Worm (Caenorhabditis elegans) whole organism, L3 larva: Measurements from ENCODE around the gene idpc-4.

ENCODE experiments used
- R02D3.7 ChIP-seq: fragments of 150-350 bp; optimal IDR thresholded peaks from 2 replicates; lab custom pipeline; 2014; ENCODE audit warnings: missing biosample characterization, missing genetic modification characterization
- ZK546.5 ChIP-seq: sonication (generic microtip); optimal IDR thresholded peaks from 2 replicates; lab custom pipeline; 2017; ENCODE audit warnings: missing biosample characterization, missing genetic modification characterization
- aly-2 ChIP-seq: fragments of 150-350 bp; optimal IDR thresholded peaks from 2 replicates; lab custom pipeline; 2014; ENCODE audit warnings: missing biosample characterization, missing genetic modification characterization
- ceh-16 ChIP-seq: sonication (generic microtip); optimal IDR thresholded peaks from 2 replicates; lab custom pipeline; 2017; ENCODE audit warnings: missing biosample characterization, missing genetic modification characterization
- ceh-28 ChIP-seq: fragments of 150-350 bp; optimal IDR thresholded peaks from 2 replicates; lab custom pipeline; 2014; ENCODE audit warnings: missing biosample characterization, missing genetic modification reagents, missing genetic modification characterization
- ceh-82 ChIP-seq: fragments of 150-350 bp; optimal IDR thresholded peaks from 2 replicates; lab custom pipeline; 2014; ENCODE audit warnings: missing biosample characterization, missing genetic modification characterization
- ceh-9 ChIP-seq: sonication (generic microtip); optimal IDR thresholded peaks from 2 replicates; lab custom pipeline; 2018; ENCODE audit warnings: missing biosample characterization, missing genetic modification characterization
- daf-12 ChIP-seq: fragments of 150-350 bp; optimal IDR thresholded peaks from 2 replicates; lab custom pipeline; 2014; ENCODE audit warnings: missing biosample characterization, missing genetic modification reagents, missing genetic modification characterization
- egl-27 ChIP-seq: sonication (generic microtip); optimal IDR thresholded peaks from 4 replicates; lab custom pipeline; 2017; ENCODE audit warnings: missing biosample characterization, missing genetic modification reagents, missing genetic modification characterization
- egl-5 ChIP-seq: fragments of 150-350 bp; optimal IDR thresholded peaks from 2 replicates; lab custom pipeline; 2017; ENCODE audit warnings: missing biosample characterization, missing genetic modification reagents, missing genetic modification characterization, inconsistent platforms
- elt-1 ChIP-seq: fragments of 150-350 bp; optimal IDR thresholded peaks from 2 replicates; lab custom pipeline; 2014; ENCODE audit warnings: missing biosample characterization, missing genetic modification characterization
- elt-3 ChIP-seq, 3 experiments: fragments of 150-350 bp in 1 of 3; sonication (generic microtip) in 2 of 3; optimal IDR thresholded peaks; 2 replicates in 2 of 3; 4 replicates in 1 of 3; lab custom pipeline; 2014 to 2017; ENCODE audit warnings: missing biosample characterization in 3 of 3, missing genetic modification characterization in 3 of 3
- eor-1 ChIP-seq, 2 experiments: fragments of 150-350 bp; optimal IDR thresholded peaks; 2 replicates each; lab custom pipeline; 2014 to 2018; ENCODE audit warnings: missing biosample characterization in 2 of 2, missing genetic modification characterization in 2 of 2
- fkh-10 ChIP-seq: sonication (generic microtip); optimal IDR thresholded peaks from 2 replicates; lab custom pipeline; 2017; ENCODE audit warnings: missing biosample characterization, missing genetic modification reagents, missing genetic modification characterization
- fkh-2 ChIP-seq: fragments of 150-350 bp; optimal IDR thresholded peaks from 2 replicates; lab custom pipeline; 2014; ENCODE audit warnings: missing biosample characterization, missing genetic modification reagents, missing genetic modification characterization
- fos-1 ChIP-seq: fragments of 150-350 bp; optimal IDR thresholded peaks from 2 replicates; lab custom pipeline; 2014; ENCODE audit warnings: missing biosample characterization, missing genetic modification characterization
- hmg-11 ChIP-seq: sonication (generic microtip); optimal IDR thresholded peaks from 2 replicates; lab custom pipeline; 2016; ENCODE audit warnings: missing genetic modification characterization, missing compliant biosample characterization
- jun-1 ChIP-seq: fragments of 150-350 bp; optimal IDR thresholded peaks from 2 replicates; lab custom pipeline; 2014; ENCODE audit warnings: missing biosample characterization, missing genetic modification reagents, missing genetic modification characterization
- lin-15B ChIP-seq: fragments of 150-350 bp; optimal IDR thresholded peaks from 2 replicates; lab custom pipeline; 2014; ENCODE audit warnings: missing biosample characterization, missing genetic modification characterization
- lin-39 ChIP-seq: fragments of 150-350 bp; optimal IDR thresholded peaks from 2 replicates; lab custom pipeline; 2018; ENCODE audit warnings: missing biosample characterization, missing genetic modification reagents, missing genetic modification characterization
- mdl-1 ChIP-seq: fragments of 150-350 bp; optimal IDR thresholded peaks from 2 replicates; lab custom pipeline; 2014; ENCODE audit warnings: missing biosample characterization, missing genetic modification characterization
- mml-1 ChIP-seq: fragments of 150-350 bp; sonication (generic microtip); optimal IDR thresholded peaks from 3 replicates; lab custom pipeline; 2014; ENCODE audit warnings: missing biosample characterization, missing genetic modification characterization
- nfya-1 ChIP-seq: sonication (generic microtip); optimal IDR thresholded peaks from 2 replicates; lab custom pipeline; 2017; ENCODE audit warnings: missing genetic modification characterization, mild to moderate bottlenecking, missing compliant biosample characterization, antibody characterized with exemption, moderate library complexity; ENCODE audit not compliant: insufficient read depth
- nhr-12 ChIP-seq: fragments of 150-350 bp; optimal IDR thresholded peaks from 2 replicates; lab custom pipeline; 2014; ENCODE audit warnings: missing biosample characterization, missing genetic modification characterization
- nhr-23 ChIP-seq: fragments of 150-350 bp; optimal IDR thresholded peaks from 2 replicates; lab custom pipeline; 2014; ENCODE audit warnings: missing biosample characterization, missing genetic modification reagents, missing genetic modification characterization
- nhr-237 ChIP-seq: fragments of 150-350 bp; optimal IDR thresholded peaks from 2 replicates; lab custom pipeline; 2014; ENCODE audit warnings: missing biosample characterization, missing genetic modification characterization
- nhr-28 ChIP-seq: fragments of 150-350 bp; optimal IDR thresholded peaks from 2 replicates; lab custom pipeline; 2014; ENCODE audit warnings: missing biosample characterization, missing genetic modification characterization
- nhr-43 ChIP-seq: sonication (generic microtip); optimal IDR thresholded peaks from 2 replicates; lab custom pipeline; 2016; ENCODE audit warnings: mild to moderate bottlenecking, missing genetic modification characterization, missing compliant biosample characterization; ENCODE audit not compliant: poor library complexity, severe bottlenecking
- nhr-67 ChIP-seq: fragments of 150-350 bp; optimal IDR thresholded peaks from 2 replicates; lab custom pipeline; 2014; ENCODE audit warnings: missing biosample characterization, missing genetic modification characterization
- pha-4 ChIP-seq: fragments of 150-350 bp; optimal IDR thresholded peaks from 2 replicates; lab custom pipeline; 2014; ENCODE audit warnings: missing biosample characterization, missing genetic modification reagents, missing genetic modification characterization
- pqm-1 ChIP-seq: fragments of 150-350 bp; optimal IDR thresholded peaks from 2 replicates; lab custom pipeline; 2017; ENCODE audit warnings: missing biosample characterization, missing genetic modification characterization, inconsistent platforms
- tbx-2 ChIP-seq: sonication (generic microtip); optimal IDR thresholded peaks from 2 replicates; lab custom pipeline; 2016; ENCODE audit warnings: mild to moderate bottlenecking, missing genetic modification characterization, missing compliant biosample characterization
- unc-62 ChIP-seq: fragments of 150-350 bp; sonication (generic microtip); optimal IDR thresholded peaks from 4 replicates; lab custom pipeline; 2014; ENCODE audit warnings: missing biosample characterization, missing genetic modification reagents, missing genetic modification characterization
- zag-1 ChIP-seq: fragments of 150-350 bp; optimal IDR thresholded peaks from 2 replicates; lab custom pipeline; 2014; ENCODE audit warnings: missing biosample characterization, missing genetic modification characterization
- ztf-11 ChIP-seq: fragments of 150-350 bp; optimal IDR thresholded peaks from 2 replicates; lab custom pipeline; 2014; ENCODE audit warnings: missing biosample characterization, missing genetic modification characterization

idpc-4 gene

DNA sequence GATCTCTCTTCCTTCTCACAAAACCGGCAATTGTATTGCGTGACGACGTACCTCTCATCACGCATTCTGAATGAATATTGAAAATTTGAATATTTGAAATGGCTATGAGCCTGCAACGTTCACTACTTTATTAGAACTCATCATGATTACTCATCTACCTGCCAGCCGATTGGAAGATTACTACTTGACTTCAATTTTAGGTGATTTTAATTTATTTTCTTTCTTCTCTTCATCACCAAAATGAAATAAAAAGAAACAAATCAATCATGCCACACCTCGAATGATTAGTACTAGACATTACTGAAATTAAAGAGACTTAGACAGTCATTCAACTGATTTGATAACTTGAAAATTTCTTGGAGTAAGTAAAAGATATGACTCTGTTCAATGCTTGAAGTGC is 41.0 kb upstream of the idpc-4 start:
- TF ChIP-seq fkh-10 (no peak), jun-1 (tag; lab: Kevin White, UChicago) (no peak), tbx-2 (tag; lab: Kevin White, UChicago) (no peak), ceh-16 (tag; lab: Kevin White, UChicago) (no peak), nhr-237 (tag; lab: Kevin White, UChicago) (no peak), ceh-28 (no peak), aly-2 (tag; lab: Kevin White, UChicago) (no peak), zag-1 (tag; lab: Kevin White, UChicago) (no peak), nhr-67 (no peak), ZK546.5 (tag; lab: Kevin White, UChicago) (no peak), lin-39 (tag; lab: Kevin White, UChicago) (no peak), egl-27 (no peak), hmg-11 (tag; lab: Kevin White, UChicago) (no peak), elt-1 (no peak), mml-1 (tag; lab: Kevin White, UChicago) (no peak), unc-62 (GFP tag; lab: Kevin White, UChicago) (no peak), mdl-1 (tag; lab: Kevin White, UChicago) (no peak), egl-5 (tag; lab: Kevin White, UChicago) (no peak), lin-15B (tag; lab: Kevin White, UChicago) (no peak)
- TF ChIP-seq, all 47 proteins: peak for 0

DNA sequence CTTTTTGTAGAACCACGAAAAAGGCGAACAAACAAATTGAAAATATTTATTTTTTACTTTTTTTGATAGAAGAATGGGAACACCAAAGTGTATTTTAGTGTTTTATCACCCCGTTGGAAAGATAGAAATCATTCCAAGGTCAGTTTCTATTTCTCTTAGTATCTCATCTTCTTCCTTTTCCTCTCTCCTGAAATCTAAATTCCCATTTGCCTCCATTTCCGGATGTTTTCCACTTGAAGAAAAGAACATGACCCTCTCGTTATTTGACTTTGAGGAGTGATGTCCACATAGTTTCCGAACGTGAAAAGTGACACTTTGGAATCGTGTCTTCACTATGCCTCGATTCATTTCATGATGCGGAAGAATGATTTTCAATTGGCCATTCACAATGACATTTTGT is 37.6 kb upstream of the idpc-4 start:
- no peak for TF ChIP-seq lin-39 (tag; lab: Kevin White, UChicago)
- no peak for TF ChIP-seq zag-1 (tag; lab: Kevin White, UChicago)
- TF ChIP-seq pqm-1 (tag; lab: Kevin White, UChicago), result no peak
- no peak for TF ChIP-seq elt-3 (tag; optimal IDR thresholded peaks at IDR 0.05; lab: Kevin White, UChicago)
- TF ChIP-seq nhr-12, result no peak
- no peak for TF ChIP-seq nhr-28 (tag; lab: Kevin White, UChicago)
- no peak for TF ChIP-seq ceh-9 (tag; lab: Kevin White, UChicago)
- no peak for TF ChIP-seq ztf-11 (tag; lab: Kevin White, UChicago)
- TF ChIP-seq unc-62 (GFP tag; lab: Kevin White, UChicago), result no peak
- TF ChIP-seq nhr-23 (tag; lab: Kevin White, UChicago), result no peak
- TF ChIP-seq, all 47 proteins: peak for 0

DNA sequence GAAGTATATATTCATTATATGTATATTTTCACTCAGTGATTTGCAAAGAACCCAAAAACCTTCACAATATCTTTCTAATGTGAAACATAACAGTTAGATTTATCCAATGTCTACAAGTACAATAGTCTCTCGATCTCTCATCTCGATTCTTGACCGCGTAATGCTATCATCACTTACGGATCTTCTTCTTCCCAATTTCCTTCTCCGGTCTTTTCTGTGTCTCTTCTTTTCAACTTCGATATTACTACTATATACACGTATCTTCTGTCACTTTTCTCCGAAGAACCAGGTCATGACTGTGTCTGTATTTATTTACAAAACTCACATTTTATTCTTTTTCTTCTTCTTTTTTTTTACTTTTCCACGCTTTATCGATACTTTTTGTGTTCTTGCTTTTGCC is 36.6 kb upstream of the idpc-4 start:
- TF ChIP-seq fkh-2 (tag; lab: Kevin White, UChicago) (no peak), nhr-23 (tag; lab: Kevin White, UChicago) (peak; percentile 54), nhr-43 (tag; lab: Kevin White, UChicago) (peak; percentile 13)

DNA sequence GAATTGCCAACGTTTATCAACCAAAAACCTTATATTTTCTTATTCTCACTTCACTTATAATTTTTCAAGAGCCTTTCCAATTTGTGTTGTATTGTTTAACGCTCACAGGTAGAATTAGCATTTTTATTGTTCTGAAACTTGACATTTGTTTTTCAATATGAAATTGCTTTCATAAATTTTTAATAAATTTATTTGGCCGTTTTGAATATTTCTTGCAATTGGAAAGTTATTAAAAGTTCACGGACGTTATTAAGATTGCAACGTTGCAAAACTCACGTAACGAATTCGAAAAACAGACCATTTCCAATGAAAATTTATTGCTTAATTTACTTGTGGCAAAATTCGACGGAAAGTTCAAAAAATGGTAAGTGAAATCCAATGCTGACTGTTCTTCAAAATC is 34.9 kb upstream of the idpc-4 start, which contains the start of gene K09G1.2:
Gene K09G1.2, plus strand, starts transcription at position 301 of the 400 bp plus-strand sequence.
- no peak for TF ChIP-seq nhr-23 (tag; lab: Kevin White, UChicago)
- TF ChIP-seq nfya-1, result no peak
- no peak for TF ChIP-seq R02D3.7 (tag; lab: Kevin White, UChicago)
- TF ChIP-seq nhr-28 (tag; lab: Kevin White, UChicago), result no peak

DNA sequence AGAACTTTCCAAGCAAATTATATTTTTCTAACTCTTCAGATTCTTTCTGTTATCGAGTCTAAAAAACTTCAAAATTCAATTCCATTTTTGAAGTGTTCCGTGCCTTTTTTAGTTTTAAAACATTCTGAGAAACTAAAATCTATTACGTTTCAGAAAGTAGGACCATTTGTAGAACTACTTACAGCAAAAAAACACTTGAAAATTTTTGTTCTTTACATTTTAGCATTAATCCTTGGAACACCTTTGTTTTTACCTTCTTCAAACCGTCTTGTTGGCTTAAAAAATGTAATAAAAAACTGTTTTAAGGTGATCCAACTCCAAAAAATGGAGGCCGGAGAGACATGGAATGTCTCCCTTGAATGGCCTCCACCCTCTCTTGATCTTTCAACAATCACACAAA is 17.0 kb upstream of the idpc-4 start, which contains the start of gene dop-2:
Gene dop-2, plus strand, starts transcription at position 301 of the 400 bp plus-strand sequence.
- TF ChIP-seq nhr-237 (tag; lab: Kevin White, UChicago) (no peak), nhr-67 (no peak), mdl-1 (tag; lab: Kevin White, UChicago) (no peak), elt-3 (tag; optimal IDR thresholded peaks at IDR 0.05; lab: Kevin White, UChicago) (no peak), fkh-2 (tag; lab: Kevin White, UChicago) (no peak), egl-27 (no peak), aly-2 (tag; lab: Kevin White, UChicago) (no peak), fos-1 (tag; lab: Kevin White, UChicago) (no peak), egl-5 (tag; lab: Kevin White, UChicago) (no peak), daf-12 (tag; lab: Kevin White, UChicago) (no peak), zag-1 (tag; lab: Kevin White, UChicago) (no peak), nhr-43 (tag; lab: Kevin White, UChicago) (no peak), ceh-82 (tag; lab: Kevin White, UChicago) (no peak), pha-4 (tag; lab: Kevin White, UChicago) (no peak), elt-1 (no peak), eor-1 (tag; optimal IDR thresholded peaks at IDR 0.05; lab: Kevin White, UChicago) (no peak), nfya-1 (no peak)
